Fruit fly (Drosophila melanogaster) whole organism, prepupa: ENCODE measurements around the gene CG14074.

Experiments
- Blimp-1 ChIP-seq: fragments of 200-800 bp; sonication (Bioruptor generic); optimal IDR thresholded peaks from 3 replicates; lab custom pipeline; 2017; ENCODE audit warnings: missing biosample characterization, missing genetic modification characterization, mild to moderate bottlenecking, moderate library complexity, missing genetic modification reagents
- CG10669 ChIP-seq: fragments of 200-800 bp; sonication (Bioruptor generic); optimal IDR thresholded peaks from 3 replicates; lab custom pipeline; 2018; ENCODE audit warnings: missing biosample characterization, mild to moderate bottlenecking, missing genetic modification characterization, moderate library complexity
- CG11294 ChIP-seq: fragments of 200-800 bp; sonication (Bioruptor generic); IDR thresholded peaks from 2 replicates; pipeline ENCODE4 v1.3.6; 2022; ENCODE audit warnings: missing biosample characterization, missing genetic modification characterization
- CG11902 ChIP-seq: fragments of 200-800 bp; sonication (Bioruptor generic); optimal IDR thresholded peaks from 3 replicates; lab custom pipeline; 2016; ENCODE audit warnings: missing biosample characterization, missing genetic modification characterization
- CG15336 ChIP-seq: fragments of 200-800 bp; sonication (Bioruptor generic); IDR thresholded peaks from 2 replicates; pipeline ENCODE4 v1.3.6; 2022; ENCODE audit warnings: missing biosample characterization, missing genetic modification characterization
- CG1621 ChIP-seq: fragments of 200-800 bp; sonication (Bioruptor generic); optimal IDR thresholded peaks from 3 replicates; lab custom pipeline; 2018; ENCODE audit warnings: missing biosample characterization, mild to moderate bottlenecking, missing genetic modification characterization
- CG16779 ChIP-seq: fragments of 200-800 bp; sonication (Bioruptor generic); optimal IDR thresholded peaks from 3 replicates; lab custom pipeline; 2017; ENCODE audit warnings: missing biosample characterization, mild to moderate bottlenecking, missing genetic modification characterization
- CG3032 ChIP-seq: fragments of 200-800 bp; optimal IDR thresholded peaks from 2 replicates; lab custom pipeline; 2019; ENCODE audit warnings: missing biosample characterization, mild to moderate bottlenecking, missing genetic modification characterization, moderate library complexity
- CG31627 ChIP-seq: fragments of 200-800 bp; sonication (Bioruptor generic); optimal IDR thresholded peaks from 3 replicates; lab custom pipeline; 2016; ENCODE audit warnings: missing biosample characterization, missing genetic modification characterization
- CG32006 ChIP-seq: fragments of 200-800 bp; sonication (Bioruptor generic); optimal IDR thresholded peaks from 3 replicates; lab custom pipeline; 2017; ENCODE audit warnings: missing biosample characterization, mild to moderate bottlenecking, missing genetic modification characterization
- CG34406 ChIP-seq: fragments of 200-800 bp; sonication (Bioruptor generic); optimal IDR thresholded peaks from 3 replicates; lab custom pipeline; 2016; ENCODE audit warnings: missing biosample characterization, missing genetic modification characterization
- CG3919 ChIP-seq: fragments of 200-800 bp; sonication (Bioruptor generic); optimal IDR thresholded peaks from 3 replicates; lab custom pipeline; 2016; ENCODE audit warnings: missing biosample characterization, missing genetic modification characterization
- CG4318 ChIP-seq: fragments of 200-800 bp; sonication (Bioruptor generic); optimal IDR thresholded peaks from 3 replicates; lab custom pipeline; 2017; ENCODE audit warnings: missing biosample characterization, mild to moderate bottlenecking, missing genetic modification characterization
- CG6163 ChIP-seq: fragments of 200-800 bp; sonication (Bioruptor generic); IDR thresholded peaks from 3 replicates; pipeline ENCODE4 v1.3.6; 2022; ENCODE audit warnings: missing biosample characterization, missing genetic modification characterization
- CG6276 ChIP-seq: fragments of 200-800 bp; sonication (Bioruptor generic); optimal IDR thresholded peaks from 2 replicates; lab custom pipeline; 2017; ENCODE audit warnings: missing biosample characterization, mild to moderate bottlenecking, missing genetic modification characterization
- CG6808 ChIP-seq: fragments of 200-800 bp; sonication (Bioruptor generic); optimal IDR thresholded peaks from 3 replicates; lab custom pipeline; 2017; ENCODE audit warnings: missing biosample characterization, missing genetic modification characterization, mild to moderate bottlenecking, moderate library complexity, missing genetic modification reagents
- CG6854 ChIP-seq: fragments of 200-800 bp; sonication (Bioruptor generic); optimal IDR thresholded peaks from 2 replicates; lab custom pipeline; 2017; ENCODE audit warnings: missing biosample characterization, mild to moderate bottlenecking, missing genetic modification characterization
- CG7368 ChIP-seq: fragments of 200-800 bp; sonication (Bioruptor generic); optimal IDR thresholded peaks from 3 replicates; lab custom pipeline; 2016; ENCODE audit warnings: missing biosample characterization, missing genetic modification characterization
- CG8119 ChIP-seq: fragments of 200-800 bp; sonication (Bioruptor generic); IDR thresholded peaks from 3 replicates; pipeline ENCODE4 v1.3.6; 2022; ENCODE audit warnings: missing biosample characterization, missing genetic modification characterization
- CG8319 ChIP-seq: fragments of 200-800 bp; sonication (Bioruptor generic); optimal IDR thresholded peaks from 3 replicates; lab custom pipeline; 2016; ENCODE audit warnings: missing biosample characterization, missing genetic modification characterization
- CG9139 ChIP-seq: fragments of 200-800 bp; sonication (Bioruptor generic); optimal IDR thresholded peaks from 3 replicates; lab custom pipeline; 2017; ENCODE audit warnings: missing biosample characterization, mild to moderate bottlenecking, missing genetic modification characterization
- Eip75B ChIP-seq: fragments of 200-800 bp; sonication (Bioruptor generic); optimal IDR thresholded peaks from 3 replicates; lab custom pipeline; 2016; ENCODE audit warnings: missing biosample characterization, missing genetic modification characterization
- Ets21C ChIP-seq: fragments of 200-800 bp; sonication (Bioruptor generic); optimal IDR thresholded peaks from 3 replicates; lab custom pipeline; 2016; ENCODE audit warnings: missing biosample characterization, missing genetic modification characterization
- Hr38 ChIP-seq: sonication (Bioruptor generic); optimal IDR thresholded peaks from 2 replicates; lab custom pipeline; 2016; ENCODE audit warnings: missing biosample characterization, missing genetic modification characterization
- Hr39 ChIP-seq: fragments of 200-800 bp; sonication (Bioruptor generic); optimal IDR thresholded peaks from 2 replicates; lab custom pipeline; 2016; ENCODE audit warnings: missing biosample characterization, missing genetic modification characterization
- Hr4 ChIP-seq: fragments of 200-800 bp; sonication (Bioruptor generic); optimal IDR thresholded peaks from 3 replicates; lab custom pipeline; 2016; ENCODE audit warnings: missing biosample characterization, missing genetic modification characterization
- OdsH ChIP-seq: fragments of 200-800 bp; sonication (Bioruptor generic); optimal IDR thresholded peaks from 3 replicates; lab custom pipeline; 2016; ENCODE audit warnings: missing biosample characterization, missing genetic modification characterization
- Smox ChIP-seq: fragments of 200-800 bp; sonication (Bioruptor generic); optimal IDR thresholded peaks from 3 replicates; lab custom pipeline; 2016; ENCODE audit warnings: missing biosample characterization, missing genetic modification characterization
- Sox102F ChIP-seq: fragments of 200-800 bp; sonication (Bioruptor generic); optimal IDR thresholded peaks from 2 replicates; lab custom pipeline; 2016; ENCODE audit warnings: missing biosample characterization, mild to moderate bottlenecking, missing genetic modification characterization
- Sox14 ChIP-seq: fragments of 200-800 bp; sonication (Bioruptor generic); optimal IDR thresholded peaks from 3 replicates; lab custom pipeline; 2016; ENCODE audit warnings: missing biosample characterization, missing genetic modification characterization
- cyc ChIP-seq: fragments of 200-800 bp; sonication (Bioruptor generic); optimal IDR thresholded peaks from 3 replicates; lab custom pipeline; 2016; ENCODE audit warnings: missing biosample characterization, missing genetic modification characterization
- dac ChIP-seq: fragments of 200-800 bp; sonication (Bioruptor generic); optimal IDR thresholded peaks from 2 replicates; lab custom pipeline; 2017; ENCODE audit warnings: missing biosample characterization, mild to moderate bottlenecking, missing genetic modification characterization
- dsx ChIP-seq: fragments of 200-800 bp; optimal IDR thresholded peaks from 3 replicates; lab custom pipeline; 2019; ENCODE audit warnings: missing biosample characterization, mild to moderate bottlenecking, missing genetic modification characterization, moderate library complexity; ENCODE audit not compliant: poor library complexity, severe bottlenecking
- eg ChIP-seq: fragments of 200-800 bp; sonication (Bioruptor generic); IDR thresholded peaks from 3 replicates; pipeline ENCODE4 v1.3.6; 2022; ENCODE audit warnings: missing biosample characterization, missing genetic modification characterization
- esn ChIP-seq: fragments of 200-800 bp; sonication (Bioruptor generic); optimal IDR thresholded peaks from 2 replicates; lab custom pipeline; 2016; ENCODE audit warnings: missing biosample characterization, mild to moderate bottlenecking, missing genetic modification characterization, moderate library complexity
- fd59A ChIP-seq: fragments of 200-800 bp; sonication (Bioruptor generic); optimal IDR thresholded peaks from 2 replicates; lab custom pipeline; 2017; ENCODE audit warnings: missing biosample characterization, mild to moderate bottlenecking, missing genetic modification characterization, missing genetic modification reagents
- fd85E ChIP-seq: fragments of 200-800 bp; sonication (Bioruptor generic); optimal IDR thresholded peaks from 3 replicates; lab custom pipeline; 2016; ENCODE audit warnings: missing biosample characterization, missing genetic modification characterization
- fkh ChIP-seq: fragments of 200-800 bp; sonication (Bioruptor generic); optimal IDR thresholded peaks from 3 replicates; lab custom pipeline; 2017; ENCODE audit warnings: missing biosample characterization, mild to moderate bottlenecking, missing genetic modification characterization, moderate library complexity
- lz ChIP-seq: fragments of 200-800 bp; sonication (Bioruptor generic); optimal IDR thresholded peaks from 3 replicates; lab custom pipeline; 2016; ENCODE audit warnings: missing biosample characterization, missing genetic modification characterization
- net ChIP-seq: fragments of 200-800 bp; sonication (Bioruptor generic); optimal IDR thresholded peaks from 3 replicates; lab custom pipeline; 2016; ENCODE audit warnings: missing biosample characterization, missing genetic modification characterization
- salr ChIP-seq, 2 experiments: fragments of 200-800 bp; sonication (Bioruptor generic); optimal IDR thresholded peaks; 3 replicates each; lab custom pipeline; 2016 to 2018; ENCODE audit warnings: missing biosample characterization in 2 of 2, missing genetic modification characterization in 2 of 2, mild to moderate bottlenecking in 1 of 2
- ss ChIP-seq, 2 experiments: fragments of 200-800 bp; sonication (Bioruptor generic); optimal IDR thresholded peaks; 2 replicates in 1 of 2; 3 replicates in 1 of 2; lab custom pipeline; 2017 to 2018; ENCODE audit warnings: mild to moderate bottlenecking in 2 of 2, missing biosample characterization in 2 of 2, missing genetic modification characterization in 2 of 2, moderate library complexity in 1 of 2
- svp ChIP-seq: fragments of 200-800 bp; sonication (Bioruptor generic); peaks from one replicate; lab custom pipeline; 2016; ENCODE audit warnings: missing biosample characterization, missing genetic modification characterization
- topi ChIP-seq: fragments of 200-800 bp; sonication (Bioruptor generic); optimal IDR thresholded peaks from 3 replicates; lab custom pipeline; 2016; ENCODE audit warnings: missing biosample characterization, missing genetic modification characterization
- vri ChIP-seq: fragments of 200-800 bp; sonication (Bioruptor generic); optimal IDR thresholded peaks from 3 replicates; lab custom pipeline; 2016; ENCODE audit warnings: missing biosample characterization, mild to moderate bottlenecking, missing genetic modification characterization

The CG14074 gene

dm6 chr3L:18819262-18819886 lies 46.7 kb upstream of the CG14074 start (continued):
- TF ChIP-seq CG16779 (tag; lab: Kevin White, UChicago): peak; percentile 25
- TF ChIP-seq CG6276 (GFP tag; lab: Kevin White, UChicago): peak; percentile 64
- no peak for TF ChIP-seq esn
- no peak for TF ChIP-seq fkh
- TF ChIP-seq salr (GFP tag; optimal IDR thresholded peaks at IDR 0.05; lab: Kevin White, UChicago): no peak
- TF ChIP-seq ss (GFP tag; optimal IDR thresholded peaks at IDR 0.05; lab: Kevin White, UChicago): peak; percentile 70
- TF ChIP-seq CG31627 (GFP tag; lab: Kevin White, UChicago): no peak
- TF ChIP-seq svp (GFP tag; lab: Kevin White, UChicago): peak; percentile 10
- TF ChIP-seq Hr4 (GFP tag; lab: Kevin White, UChicago): no peak
- no peak for TF ChIP-seq CG8319 (GFP tag; lab: Kevin White, UChicago)
- peak; percentile 19 for TF ChIP-seq CG32006 (GFP tag; lab: Kevin White, UChicago)
- no peak for TF ChIP-seq fd85E
- TF ChIP-seq CG15336: peak; percentile 80
- peak; percentile 72; the same call in 2 of the 3 replicates for TF ChIP-seq CG6163 (GFP tag; lab: Robert Waterston, UW)
- TF ChIP-seq vri (GFP tag; lab: Kevin White, UChicago): no peak
- TF ChIP-seq CG11902 (GFP tag; lab: Kevin White, UChicago): no peak
- no peak for TF ChIP-seq Smox
- no peak for TF ChIP-seq cyc (GFP tag; lab: Kevin White, UChicago)
- TF ChIP-seq Ets21C (GFP tag; lab: Kevin White, UChicago): no peak
- TF ChIP-seq Sox102F (GFP tag; lab: Kevin White, UChicago): peak; percentile 4
- TF ChIP-seq CG9139 (GFP tag; lab: Kevin White, UChicago): peak; percentile 46
- peak; percentile 62 for TF ChIP-seq CG6854 (GFP tag; lab: Kevin White, UChicago)
- TF ChIP-seq eg: peak; percentile 66; the same call in 2 of the 3 replicates
- TF ChIP-seq CG11294: no peak
- TF ChIP-seq CG1621: no peak
- no peak for TF ChIP-seq CG34406
- no peak for TF ChIP-seq CG3919
- no peak for TF ChIP-seq topi (GFP tag; lab: Kevin White, UChicago)
- no peak for TF ChIP-seq Sox14 (GFP tag; lab: Kevin White, UChicago)
- no peak for TF ChIP-seq CG7368 (GFP tag; lab: Kevin White, UChicago)
- no peak for TF ChIP-seq CG3032 (tag; lab: Kevin White, UChicago)
- TF ChIP-seq Blimp-1 (GFP tag; lab: Kevin White, UChicago): peak; percentile 25
- TF ChIP-seq CG6808 (GFP tag; lab: Kevin White, UChicago): peak; percentile 58
- peak; percentile 26 for TF ChIP-seq CG10669 (GFP tag; lab: Kevin White, UChicago)
- TF ChIP-seq Hr39 (GFP tag; lab: Kevin White, UChicago): no peak
- TF ChIP-seq dsx (GFP tag; lab: Kevin White, UChicago): peak; percentile 23
- TF ChIP-seq Eip75B (GFP tag; lab: Kevin White, UChicago): no peak
- no peak for TF ChIP-seq Hr38 (GFP tag; lab: Kevin White, UChicago)
- TF ChIP-seq dac (GFP tag; lab: Kevin White, UChicago): no peak
- TF ChIP-seq, all 60 proteins: peak for 21

- TF ChIP-seq net (GFP tag; lab: Kevin White, UChicago) (peak; percentile 45), CG8119 (GFP tag; lab: Robert Waterston, UW) (peak; percentile 76), Hr38 (GFP tag; lab: Kevin White, UChicago) (no peak), eg (peak; percentile 71; the same call in 1 of the 3 replicates), lz (GFP tag; lab: Kevin White, UChicago) (no peak), OdsH (peak; percentile 21), fd59A (GFP tag; lab: Kevin White, UChicago) (peak; percentile 7), topi (GFP tag; lab: Kevin White, UChicago) (no peak), Ets21C (GFP tag; lab: Kevin White, UChicago) (no peak), fkh (peak; percentile 75), CG6276 (GFP tag; lab: Kevin White, UChicago) (peak; percentile 75), CG6854 (GFP tag; lab: Kevin White, UChicago) (peak; percentile 19), Smox (peak; percentile 19), CG16779 (tag; lab: Kevin White, UChicago) (peak; percentile 65), CG9139 (GFP tag; lab: Kevin White, UChicago) (peak; percentile 65), CG4318 (GFP tag; lab: Kevin White, UChicago) (no peak), Sox102F (GFP tag; lab: Kevin White, UChicago) (no peak), CG11902 (GFP tag; lab: Kevin White, UChicago) (no peak), CG15336 (peak; percentile 61), CG34406 (peak; percentile 30), CG7368 (GFP tag; lab: Kevin White, UChicago) (no peak), CG31627 (GFP tag; lab: Kevin White, UChicago) (no peak), dsx (GFP tag; lab: Kevin White, UChicago) (peak; percentile 75), CG3919 (peak; percentile 27)
These were observed 46.0 kb upstream of the CG14074 start for dm6 chr3L:18819887-18820637.
